Fruit fly (Drosophila melanogaster) whole organism, embryonic: ENCODE data around the gene CG14036.

Source experiments
- Abd-B ChIP-seq: fragments of 200-800 bp; sonication (Bioruptor generic); optimal IDR thresholded peaks from 2 replicates; lab custom pipeline; 2018; ENCODE audit warnings: missing biosample characterization, mild to moderate bottlenecking, missing genetic modification characterization, moderate library complexity
- CG10366 ChIP-seq: fragments of 200-800 bp; sonication (Bioruptor generic); IDR thresholded peaks from 2 replicates; pipeline ENCODE4 v1.3.6; 2022; ENCODE audit warnings: missing biosample characterization, missing genetic modification characterization
- CG11504 ChIP-seq: fragments of 200-800 bp; sonication (Bioruptor generic); optimal IDR thresholded peaks from 3 replicates; lab custom pipeline; 2019; ENCODE audit warnings: missing biosample characterization, mild to moderate bottlenecking, missing genetic modification characterization, moderate library complexity
- CG15073 ChIP-seq: fragments of 200-800 bp; sonication (Bioruptor generic); optimal IDR thresholded peaks from 2 replicates; lab custom pipeline; 2016; ENCODE audit warnings: missing biosample characterization, missing genetic modification characterization
- CG16815 ChIP-seq: fragments of 200-800 bp; sonication (Bioruptor generic); optimal IDR thresholded peaks from 3 replicates; lab custom pipeline; 2017; ENCODE audit warnings: missing biosample characterization, mild to moderate bottlenecking, missing genetic modification characterization
- CG17912 ChIP-seq: fragments of 200-800 bp; sonication (Bioruptor generic); optimal IDR thresholded peaks from 2 replicates; lab custom pipeline; 2018; ENCODE audit warnings: missing biosample characterization, mild to moderate bottlenecking, missing genetic modification characterization
- CG1832 ChIP-seq: fragments of 200-800 bp; sonication (Bioruptor generic); optimal IDR thresholded peaks from 2 replicates; lab custom pipeline; 2017; ENCODE audit warnings: missing biosample characterization, mild to moderate bottlenecking, missing genetic modification characterization, inconsistent platforms
- CG18599 ChIP-seq: fragments of 200-800 bp; sonication (Bioruptor generic); optimal IDR thresholded peaks from 3 replicates; lab custom pipeline; 2017; ENCODE audit warnings: missing biosample characterization, missing genetic modification characterization, mild to moderate bottlenecking, moderate library complexity, missing genetic modification reagents
- CG2116 ChIP-seq: fragments of 200-800 bp; sonication (Bioruptor generic); optimal IDR thresholded peaks from 3 replicates; lab custom pipeline; 2018; ENCODE audit warnings: missing biosample characterization, mild to moderate bottlenecking, missing genetic modification characterization
- CG34376 ChIP-seq: fragments of 200-800 bp; sonication (Bioruptor generic); optimal IDR thresholded peaks from 2 replicates; lab custom pipeline; 2018; ENCODE audit warnings: missing biosample characterization, mild to moderate bottlenecking, missing genetic modification characterization
- CG4328 ChIP-seq: fragments of 200-800 bp; sonication (Bioruptor generic); optimal IDR thresholded peaks from 3 replicates; lab custom pipeline; 2017; ENCODE audit warnings: missing biosample characterization, missing genetic modification reagents, missing genetic modification characterization
- CG5180 ChIP-seq: fragments of 200-800 bp; sonication (Bioruptor generic); optimal IDR thresholded peaks from 3 replicates; lab custom pipeline; 2017; ENCODE audit warnings: missing biosample characterization, missing genetic modification characterization, mild to moderate bottlenecking, moderate library complexity, missing genetic modification reagents
- CG6765 ChIP-seq: fragments of 200-800 bp; sonication (Bioruptor generic); optimal IDR thresholded peaks from 3 replicates; lab custom pipeline; 2017; ENCODE audit warnings: missing biosample characterization, mild to moderate bottlenecking, missing genetic modification characterization
- CG7372 ChIP-seq: fragments of 200-800 bp; sonication (Bioruptor generic); IDR thresholded peaks from 2 replicates; pipeline ENCODE4 v1.3.6; 2022; ENCODE audit warnings: missing biosample characterization, missing genetic modification characterization
- CG9609 ChIP-seq: fragments of 200-800 bp; sonication (Bioruptor generic); optimal IDR thresholded peaks from 3 replicates; lab custom pipeline; 2016; ENCODE audit warnings: missing biosample characterization, missing genetic modification characterization
- CG9727 ChIP-seq: fragments of 200-800 bp; sonication (Bioruptor generic); optimal IDR thresholded peaks from 3 replicates; lab custom pipeline; 2017; ENCODE audit warnings: missing biosample characterization, mild to moderate bottlenecking, missing genetic modification characterization
- CG9876 ChIP-seq: fragments of 200-800 bp; sonication (Bioruptor generic); optimal IDR thresholded peaks from 2 replicates; lab custom pipeline; 2016; ENCODE audit warnings: missing biosample characterization, missing genetic modification characterization
- CG9932 ChIP-seq: fragments of 200-800 bp; sonication (Bioruptor generic); IDR thresholded peaks from 2 replicates; pipeline ENCODE4 v1.3.6; 2022; ENCODE audit warnings: missing biosample characterization, missing genetic modification characterization
- Deaf1 ChIP-seq: fragments of 200-800 bp; optimal IDR thresholded peaks from 3 replicates; lab custom pipeline; 2019; ENCODE audit warnings: missing biosample characterization, mild to moderate bottlenecking, missing genetic modification characterization, moderate library complexity
- Dek ChIP-seq: fragments of 200-800 bp; sonication (Bioruptor generic); optimal IDR thresholded peaks from 3 replicates; lab custom pipeline; 2019; ENCODE audit warnings: missing biosample characterization, mild to moderate bottlenecking, missing genetic modification characterization, moderate library complexity
- Ets65A ChIP-seq: fragments of 200-800 bp; sonication (Bioruptor generic); peaks from one replicate; lab custom pipeline; 2016; ENCODE audit warnings: missing biosample characterization, missing genetic modification characterization
- Ets97D ChIP-seq: fragments of 200-800 bp; sonication (Bioruptor generic); optimal IDR thresholded peaks from 3 replicates; lab custom pipeline; 2016; ENCODE audit warnings: missing biosample characterization, missing genetic modification characterization
- Fer1 ChIP-seq: fragments of 200-800 bp; sonication (Bioruptor generic); optimal IDR thresholded peaks from 2 replicates; lab custom pipeline; 2017; ENCODE audit warnings: missing biosample characterization, mild to moderate bottlenecking, missing genetic modification characterization
- HHEX ChIP-seq: fragments of 200-800 bp; sonication (Bioruptor generic); optimal IDR thresholded peaks from 3 replicates; lab custom pipeline; 2017; ENCODE audit warnings: missing biosample characterization, mild to moderate bottlenecking, missing genetic modification characterization, missing genetic modification reagents
- Med ChIP-seq: fragments of 200-800 bp; sonication (Bioruptor generic); peaks from one replicate; lab custom pipeline; 2016; ENCODE audit warnings: missing biosample characterization, missing genetic modification characterization, mild to moderate bottlenecking, inconsistent platforms, moderate library complexity
- Nf-YC ChIP-seq: fragments of 200-800 bp; optimal IDR thresholded peaks from 3 replicates; lab custom pipeline; 2019; ENCODE audit warnings: missing biosample characterization, mild to moderate bottlenecking, missing genetic modification characterization, moderate library complexity
- Spps ChIP-seq: fragments of 200-800 bp; sonication (Bioruptor generic); optimal IDR thresholded peaks from 2 replicates; lab custom pipeline; 2018; ENCODE audit warnings: missing biosample characterization, mild to moderate bottlenecking, missing genetic modification characterization
- Sry-β ChIP-seq: fragments of 200-800 bp; sonication (Bioruptor generic); optimal IDR thresholded peaks from 2 replicates; lab custom pipeline; 2018; ENCODE audit warnings: missing biosample characterization, mild to moderate bottlenecking, missing genetic modification characterization, moderate library complexity
- ap ChIP-seq: fragments of 200-800 bp; sonication (Bioruptor generic); IDR thresholded peaks from 2 replicates; pipeline ENCODE4 v1.3.6; 2022; ENCODE audit warnings: missing biosample characterization, missing genetic modification characterization
- btn ChIP-seq: fragments of 200-800 bp; sonication (Bioruptor generic); optimal IDR thresholded peaks from 2 replicates; lab custom pipeline; 2016; ENCODE audit warnings: missing biosample characterization, missing genetic modification characterization
- chn ChIP-seq: fragments of 200-800 bp; sonication (Bioruptor generic); optimal IDR thresholded peaks from 2 replicates; lab custom pipeline; 2016; ENCODE audit warnings: missing biosample characterization, missing genetic modification characterization
- crp ChIP-seq, 2 experiments: fragments of 200-800 bp; sonication (Bioruptor generic); optimal IDR thresholded peaks; 2 replicates in 1 of 2; 3 replicates in 1 of 2; lab custom pipeline; 2017; ENCODE audit warnings: missing biosample characterization in 2 of 2, missing genetic modification characterization in 2 of 2, mild to moderate bottlenecking in 1 of 2, moderate library complexity in 1 of 2
- dimm ChIP-seq: fragments of 200-800 bp; sonication (Bioruptor generic); IDR thresholded peaks from 2 replicates; pipeline ENCODE4 v1.3.6; 2022; ENCODE audit warnings: missing biosample characterization, missing genetic modification characterization
- disco-r ChIP-seq: fragments of 200-800 bp; sonication (Bioruptor generic); optimal IDR thresholded peaks from 2 replicates; lab custom pipeline; 2016; ENCODE audit warnings: missing biosample characterization, missing genetic modification characterization
- dysf ChIP-seq: fragments of 200-800 bp; sonication (Bioruptor generic); IDR thresholded peaks from 3 replicates; pipeline ENCODE4 v1.3.6; 2022; ENCODE audit warnings: missing biosample characterization, missing genetic modification characterization
- emc ChIP-seq: fragments of 200-800 bp; sonication (Bioruptor generic); optimal IDR thresholded peaks from 2 replicates; lab custom pipeline; 2016; ENCODE audit warnings: missing biosample characterization, missing genetic modification characterization
- ewg ChIP-seq: fragments of 200-800 bp; sonication (Bioruptor generic); optimal IDR thresholded peaks from 3 replicates; lab custom pipeline; 2017; ENCODE audit warnings: mild to moderate bottlenecking, missing biosample characterization, missing genetic modification reagents, missing genetic modification characterization
- gce ChIP-seq: fragments of 200-800 bp; sonication (Bioruptor generic); IDR thresholded peaks from 3 replicates; pipeline ENCODE4 v1.3.6; 2022; ENCODE audit warnings: missing biosample characterization, missing genetic modification characterization
- kni ChIP-seq: fragments of 200-800 bp; sonication (Bioruptor generic); optimal IDR thresholded peaks from 3 replicates; lab custom pipeline; 2017; ENCODE audit warnings: mild to moderate bottlenecking, missing biosample characterization, missing genetic modification reagents, missing genetic modification characterization
- knrl ChIP-seq: fragments of 200-800 bp; sonication (Bioruptor generic); IDR thresholded peaks from 3 replicates; pipeline ENCODE4 v1.3.6; 2022; ENCODE audit warnings: missing biosample characterization, missing genetic modification characterization; ENCODE audit not compliant: partially characterized antibody
- lmd ChIP-seq: fragments of 200-800 bp; sonication (Bioruptor generic); IDR thresholded peaks from 2 replicates; pipeline ENCODE4 v1.3.6; 2022; ENCODE audit warnings: missing biosample characterization, missing genetic modification characterization
- mam ChIP-seq: fragments of 200-800 bp; sonication (Bioruptor generic); optimal IDR thresholded peaks from 3 replicates; lab custom pipeline; 2016; ENCODE audit warnings: missing biosample characterization, missing genetic modification characterization
- nerfin-2 ChIP-seq: fragments of 200-800 bp; sonication (Bioruptor generic); IDR thresholded peaks from 2 replicates; pipeline ENCODE4 v1.3.6; 2022; ENCODE audit warnings: missing biosample characterization, missing genetic modification characterization; ENCODE audit not compliant: partially characterized antibody
- peb ChIP-seq: fragments of 200-800 bp; sonication (Bioruptor generic); IDR thresholded peaks from 2 replicates; pipeline ENCODE4 v1.3.6; 2022; ENCODE audit warnings: missing biosample characterization, missing genetic modification characterization
- pfk ChIP-seq: fragments of 200-800 bp; sonication (Bioruptor generic); optimal IDR thresholded peaks from 2 replicates; lab custom pipeline; 2018; ENCODE audit warnings: missing biosample characterization, mild to moderate bottlenecking, missing genetic modification characterization, moderate library complexity
- phol ChIP-seq: fragments of 200-800 bp; sonication (Bioruptor generic); optimal IDR thresholded peaks from 3 replicates; lab custom pipeline; 2018; ENCODE audit warnings: missing biosample characterization, mild to moderate bottlenecking, missing genetic modification characterization, moderate library complexity
- psq ChIP-seq: fragments of 200-800 bp; sonication (Bioruptor generic); optimal IDR thresholded peaks from 2 replicates; lab custom pipeline; 2017; ENCODE audit warnings: missing biosample characterization, missing genetic modification characterization
- sc ChIP-seq, 3 experiments: fragments of >200 bp in 2 of 3; fragments of 200-800 bp in 1 of 3; sonication (Bioruptor generic) in 1 of 3; optimal IDR thresholded peaks; 2 replicates in 2 of 3; 3 replicates in 1 of 3; lab custom pipeline; 2017; ENCODE audit warnings: mild to moderate bottlenecking in 1 of 3, missing biosample characterization in 1 of 3, missing genetic modification characterization in 1 of 3, missing genetic modification reagents in 1 of 3
- sima ChIP-seq: fragments of 200-800 bp; sonication (Bioruptor generic); optimal IDR thresholded peaks from 2 replicates; lab custom pipeline; 2016; ENCODE audit warnings: missing biosample characterization, missing genetic modification characterization
- so ChIP-seq: fragments of 200-800 bp; sonication (Bioruptor generic); IDR thresholded peaks from 3 replicates; pipeline ENCODE4 v1.3.6; 2022; ENCODE audit warnings: missing biosample characterization, missing genetic modification characterization
- wek ChIP-seq: fragments of 200-800 bp; sonication (Bioruptor generic); optimal IDR thresholded peaks from 3 replicates; lab custom pipeline; 2018; ENCODE audit warnings: missing biosample characterization, mild to moderate bottlenecking, missing genetic modification characterization, moderate library complexity

CG14036 gene

dm6 chr2L:5063936-5064335, 9.1 kb upstream of the CG14036 start (continued):
- peak; percentile 81 for TF ChIP-seq ewg (GFP tag; lab: Kevin White, UChicago)
- no peak for TF ChIP-seq knrl (GFP tag; lab: Robert Waterston, UW)
- no peak for TF ChIP-seq Med (GFP tag; lab: Kevin White, UChicago)
- no peak for TF ChIP-seq dysf (GFP tag; lab: Robert Waterston, UW)
- no peak for TF ChIP-seq CG15073 (GFP tag; lab: Kevin White, UChicago)
- no peak for TF ChIP-seq Abd-B
- peak; percentile 52 for TF ChIP-seq Fer1 (GFP tag; lab: Kevin White, UChicago)
- peak; percentile 24 for TF ChIP-seq Nf-YC (tag; lab: Kevin White, UChicago)
- no peak for TF ChIP-seq sc (optimal IDR thresholded peaks at IDR 0.05; lab: Kevin White, UChicago)
- no peak for TF ChIP-seq sc (GFP tag; optimal IDR thresholded peaks at IDR 0.05; lab: Kevin White, UChicago)
- TF ChIP-seq btn = no peak
- TF ChIP-seq psq (GFP tag; lab: Kevin White, UChicago) = peak; percentile 52
- TF ChIP-seq CG4328 (GFP tag; lab: Kevin White, UChicago) = peak; percentile 44
- peak; percentile 57 for TF ChIP-seq Ets65A
- peak in 1 of 2 experiments; percentile 78 for TF ChIP-seq crp (GFP tag; optimal IDR thresholded peaks at IDR 0.05; lab: Kevin White, UChicago)
- TF ChIP-seq gce (GFP tag; lab: Robert Waterston, UW) = no peak
- TF ChIP-seq phol (tag; lab: Kevin White, UChicago) = no peak
- TF ChIP-seq ap = no peak
- TF ChIP-seq CG6765 (GFP tag; lab: Kevin White, UChicago) = peak; percentile 8
- no peak for TF ChIP-seq CG9876 (GFP tag; lab: Kevin White, UChicago)
- peak; percentile 13 for TF ChIP-seq Deaf1 (tag; lab: Kevin White, UChicago)
- TF ChIP-seq emc (GFP tag; lab: Kevin White, UChicago) = no peak
- no peak for TF ChIP-seq lmd (GFP tag; lab: Robert Waterston, UW)
- TF ChIP-seq dimm = no peak
- TF ChIP-seq nerfin-2 (GFP tag; lab: Robert Waterston, UW) = no peak
- TF ChIP-seq HHEX = no peak
- peak; percentile 26 for TF ChIP-seq wek (GFP tag; lab: Kevin White, UChicago)
- TF ChIP-seq pfk (GFP tag; lab: Kevin White, UChicago) = peak; percentile 97
- TF ChIP-seq CG10366 (GFP tag; lab: Robert Waterston, UW) = no peak
- no peak for TF ChIP-seq CG16815 (GFP tag; lab: Kevin White, UChicago)
- no peak for TF ChIP-seq disco-r
- no peak for TF ChIP-seq Sry-β (GFP tag; lab: Kevin White, UChicago)
- TF ChIP-seq CG5180 (GFP tag; lab: Kevin White, UChicago) = no peak
- TF ChIP-seq CG34376 (GFP tag; lab: Kevin White, UChicago) = peak; percentile 50
- TF ChIP-seq CG9727 (GFP tag; lab: Kevin White, UChicago) = no peak
- TF ChIP-seq kni (GFP tag; lab: Kevin White, UChicago) = peak; percentile 37
- TF ChIP-seq CG9932 = no peak
- TF ChIP-seq CG1832 (GFP tag; lab: Kevin White, UChicago) = no peak
- no peak for TF ChIP-seq CG17912 (GFP tag; lab: Kevin White, UChicago)
- no peak for TF ChIP-seq chn (GFP tag; lab: Kevin White, UChicago)
- TF ChIP-seq CG11504 (tag; lab: Kevin White, UChicago) = no peak
- TF ChIP-seq Ets97D = no peak
- TF ChIP-seq CG18599 (GFP tag; lab: Kevin White, UChicago) = peak; percentile 64
- TF ChIP-seq CG7372 (GFP tag; lab: Robert Waterston, UW) = no peak
- no peak for TF ChIP-seq sima
- no peak for TF ChIP-seq Spps (tag; lab: Kevin White, UChicago)
- TF ChIP-seq peb (GFP tag; lab: Robert Waterston, UW) = no peak
- TF ChIP-seq mam (GFP tag; lab: Kevin White, UChicago) = no peak
- no peak for TF ChIP-seq CG2116
- TF ChIP-seq CG9609 (GFP tag; lab: Kevin White, UChicago) = no peak
- TF ChIP-seq Dek (tag; lab: Kevin White, UChicago) = no peak
- TF ChIP-seq so = no peak
